Fruit fly (Drosophila melanogaster): ENCODE measurements around the gene CG33159.

Gene CG33159

dm6 chr3L:3159309-3160194, 44.7 kb downstream of the CG33159 start, which contains the start of the genes ND-30 and CG15812:
Gene ND-30 (minus strand): TSS chr3L:3159578.
Gene CG15812 (plus strand): TSS chr3L:3159991.
- TF ChIP-seq lilli (GFP tag; optimal IDR thresholded peaks at IDR 0.05) (peak; percentile 11), psq (GFP tag; optimal IDR thresholded peaks at IDR 0.05) (no peak), prd (optimal IDR thresholded peaks at IDR 0.05) (no peak), prd (GFP tag; IDR thresholded peaks at IDR 0.05) (0 out of 3 replicates have a peak, but pooled peaks have one; percentile 12), CG33557 (GFP tag; optimal IDR thresholded peaks at IDR 0.05) (no peak), CG7745 (tag; optimal IDR thresholded peaks at IDR 0.05) (no peak), chm (GFP tag; IDR thresholded peaks at IDR 0.05) (no peak), CG6683 (GFP tag; optimal IDR thresholded peaks at IDR 0.05) (no peak), CG12942 (GFP tag; optimal IDR thresholded peaks at IDR 0.05) (no peak), ara (GFP tag; IDR thresholded peaks at IDR 0.05) (no peak), CG9727 (GFP tag; optimal IDR thresholded peaks at IDR 0.05) (peak; percentile 4), CG10267 (tag; optimal IDR thresholded peaks at IDR 0.05) (no peak), CG42726 (GFP tag; IDR thresholded peaks at IDR 0.05; ENCODE audit: partially characterized antibody) (no peak), slou (GFP tag; optimal IDR thresholded peaks at IDR 0.05) (no peak), bab2 (GFP tag; optimal IDR thresholded peaks at IDR 0.05) (no peak), crc (GFP tag; optimal IDR thresholded peaks at IDR 0.05) (no peak), pfk (GFP tag; optimal IDR thresholded peaks at IDR 0.05) (peak; percentile 94), gfzf (GFP tag; optimal IDR thresholded peaks at IDR 0.05) (peak; percentile 45), CG1792 (GFP tag; optimal IDR thresholded peaks at IDR 0.05) (no peak), CG34224 (GFP tag; IDR thresholded peaks at IDR 0.05; ENCODE audit: partially characterized antibody) (no peak; the same call in 1 of the 3 replicates), sens (GFP tag) (peak; percentile 87), GATAe (GFP tag; conservative IDR thresholded peaks at IDR 0.05) (no peak), Mrtf (GFP tag; IDR thresholded peaks at IDR 0.05) (no peak), CG9609 (GFP tag; optimal IDR thresholded peaks at IDR 0.05) (no peak), chinmo (GFP tag; IDR thresholded peaks at IDR 0.05; ENCODE audit: partially characterized antibody) (0 out of 4 replicates have a peak, but pooled peaks have one; percentile 29), amos (GFP tag; IDR thresholded peaks at IDR 0.05; ENCODE audit: partially characterized antibody) (peak; percentile 7; the same call in 1 of the 2 replicates), Dfd (GFP tag; optimal IDR thresholded peaks at IDR 0.05) (no peak), CG14710 (tag; optimal IDR thresholded peaks at IDR 0.05) (peak; percentile 51), ftz-f1 (GFP tag; optimal IDR thresholded peaks at IDR 0.05) (no peak), odd (GFP tag; optimal IDR thresholded peaks at IDR 0.05) (no peak), Chrac-16 (GFP tag; optimal IDR thresholded peaks at IDR 0.05) (peak; percentile 19), Pdp1 (GFP tag; optimal IDR thresholded peaks at IDR 0.05) (peak in 1 of 2 experiments; percentile 97), Dad (GFP tag; optimal IDR thresholded peaks at IDR 0.05) (no peak), Max (GFP tag; optimal IDR thresholded peaks at IDR 0.05) (no peak), CG8290 (GFP tag; optimal IDR thresholded peaks at IDR 0.05) (no peak), CG8290 (tag; optimal IDR thresholded peaks at IDR 0.05) (no peak), nmo (GFP tag; optimal IDR thresholded peaks at IDR 0.05) (peak; percentile 48), CG7556 (GFP tag; optimal IDR thresholded peaks at IDR 0.05) (peak; percentile 24), CG10321 (GFP tag; IDR thresholded peaks at IDR 0.05) (no peak), CG12659 (GFP tag; optimal IDR thresholded peaks at IDR 0.05) (peak; percentile 55), Ssrp (tag; optimal IDR thresholded peaks at IDR 0.05) (peak; percentile 10), CG12104 (GFP tag; optimal IDR thresholded peaks at IDR 0.05) (peak; percentile 14), gce (GFP tag; IDR thresholded peaks at IDR 0.05) (no peak), phol (tag; optimal IDR thresholded peaks at IDR 0.05) (peak; percentile 34), Gug (GFP tag; IDR thresholded peaks at IDR 0.05) (no peak), Gsc (GFP tag; IDR thresholded peaks at IDR 0.05) (no peak), tap (tag; optimal IDR thresholded peaks at IDR 0.05) (no peak), Ptx1 (GFP tag; IDR thresholded peaks at IDR 0.05) (no peak), CG3163 (GFP tag; optimal IDR thresholded peaks at IDR 0.05) (no peak), Myb (GFP tag; optimal IDR thresholded peaks at IDR 0.05) (no peak)
